Worm (Caenorhabditis elegans) whole organism, mixed stage, embryonic: ENCODE data around the gene mlk-1.

Experiments
- M03D4.4 ChIP-seq: sonication (generic microtip); optimal IDR thresholded peaks from 2 replicates; lab custom pipeline; 2017; ENCODE audit warnings: mild to moderate bottlenecking, missing genetic modification characterization, missing compliant biosample characterization
- bed-3 ChIP-seq: fragments of 200-800 bp; sonication (Bioruptor generic); optimal IDR thresholded peaks from 3 replicates; lab custom pipeline; 2018; ENCODE audit warnings: mild to moderate bottlenecking, missing genetic modification characterization, moderate library complexity, missing compliant biosample characterization
- blmp-1 ChIP-seq: fragments of 150-350 bp; optimal IDR thresholded peaks from 2 replicates; lab custom pipeline; 2014; ENCODE audit warnings: missing biosample characterization, missing genetic modification characterization
- ceh-83 ChIP-seq: fragments of 200-800 bp; sonication (Bioruptor generic); optimal IDR thresholded peaks from 2 replicates; lab custom pipeline; 2018; ENCODE audit warnings: mild to moderate bottlenecking, missing genetic modification characterization, missing compliant biosample characterization
- ces-1 ChIP-seq: fragments of 150-350 bp; optimal IDR thresholded peaks from 2 replicates; lab custom pipeline; 2014; ENCODE audit warnings: missing biosample characterization, missing genetic modification reagents, missing genetic modification characterization
- cnd-1 ChIP-seq: fragments of 200-800 bp; sonication (Bioruptor generic); optimal IDR thresholded peaks from 2 replicates; lab custom pipeline; 2018; ENCODE audit warnings: mild to moderate bottlenecking, missing genetic modification characterization, missing compliant biosample characterization
- drap-1 ChIP-seq: fragments of 200-800 bp; sonication (Bioruptor generic); optimal IDR thresholded peaks from 3 replicates; lab custom pipeline; 2018; ENCODE audit warnings: mild to moderate bottlenecking, missing genetic modification characterization, missing compliant biosample characterization
- elt-1 ChIP-seq: sonication (generic microtip); optimal IDR thresholded peaks from 2 replicates; lab custom pipeline; 2017; ENCODE audit warnings: missing genetic modification characterization, mild to moderate bottlenecking, missing compliant biosample characterization, antibody characterized with exemption, moderate library complexity, borderline replicate concordance; ENCODE audit not compliant: insufficient read depth
- elt-3 ChIP-seq: fragments of 150-350 bp; optimal IDR thresholded peaks from 2 replicates; lab custom pipeline; 2014; ENCODE audit warnings: missing biosample characterization, missing genetic modification characterization
- flh-1 ChIP-seq: fragments of 200-800 bp; sonication (Bioruptor generic); optimal IDR thresholded peaks from 2 replicates; lab custom pipeline; 2018; ENCODE audit warnings: mild to moderate bottlenecking, missing genetic modification characterization, moderate library complexity, missing compliant biosample characterization
- ham-2 ChIP-seq: fragments of 200-800 bp; sonication (Bioruptor generic); optimal IDR thresholded peaks from 2 replicates; lab custom pipeline; 2018; ENCODE audit warnings: mild to moderate bottlenecking, missing genetic modification characterization, missing compliant biosample characterization
- hlh-1 ChIP-seq: fragments of 150-350 bp; optimal IDR thresholded peaks from 2 replicates; lab custom pipeline; 2014; ENCODE audit warnings: missing biosample characterization, missing genetic modification reagents, missing genetic modification characterization
- lin-32 ChIP-seq: fragments of 200-800 bp; sonication (Bioruptor generic); optimal IDR thresholded peaks from 2 replicates; lab custom pipeline; 2018; ENCODE audit warnings: mild to moderate bottlenecking, missing genetic modification characterization, missing compliant biosample characterization
- lsy-2 ChIP-seq: fragments of 150-350 bp; optimal IDR thresholded peaks from 2 replicates; lab custom pipeline; 2014; ENCODE audit warnings: missing biosample characterization, missing genetic modification characterization
- mab-5 ChIP-seq: fragments of 150-350 bp; optimal IDR thresholded peaks from 2 replicates; lab custom pipeline; 2014; ENCODE audit warnings: missing biosample characterization, missing genetic modification characterization
- mep-1 ChIP-seq: fragments of 150-350 bp; optimal IDR thresholded peaks from 2 replicates; lab custom pipeline; 2017; ENCODE audit warnings: missing biosample characterization, missing genetic modification reagents, missing genetic modification characterization, inconsistent platforms
- mls-2 ChIP-seq: sonication (generic microtip); optimal IDR thresholded peaks from 2 replicates; lab custom pipeline; 2016; ENCODE audit warnings: mild to moderate bottlenecking, missing genetic modification characterization, moderate library complexity, missing compliant biosample characterization
- nhr-2 ChIP-seq: fragments of 150-350 bp; optimal IDR thresholded peaks from 2 replicates; lab custom pipeline; 2014; ENCODE audit warnings: missing biosample characterization, missing genetic modification characterization
- nhr-237 ChIP-seq: fragments of 150-350 bp; optimal IDR thresholded peaks from 2 replicates; lab custom pipeline; 2014; ENCODE audit warnings: missing biosample characterization, missing genetic modification characterization
- nhr-28 ChIP-seq: fragments of 150-350 bp; optimal IDR thresholded peaks from 2 replicates; lab custom pipeline; 2014; ENCODE audit warnings: missing biosample characterization, missing genetic modification characterization
- nhr-76 ChIP-seq: sonication (generic microtip); optimal IDR thresholded peaks from 2 replicates; lab custom pipeline; 2017; ENCODE audit warnings: missing biosample characterization, missing genetic modification characterization
- pha-4 ChIP-seq: fragments of 150-350 bp; optimal IDR thresholded peaks from 2 replicates; lab custom pipeline; 2018; ENCODE audit warnings: missing biosample characterization, missing genetic modification reagents, missing genetic modification characterization
- sem-2 ChIP-seq: fragments of 200-800 bp; sonication (Bioruptor generic); optimal IDR thresholded peaks from 2 replicates; lab custom pipeline; 2018; ENCODE audit warnings: mild to moderate bottlenecking, missing genetic modification characterization, missing compliant biosample characterization
- snpc-4 ChIP-seq: fragments of 150-350 bp; optimal IDR thresholded peaks from 2 replicates; lab custom pipeline; 2014; ENCODE audit warnings: missing biosample characterization, missing genetic modification characterization
- sptf-1 ChIP-seq: sonication (generic microtip); optimal IDR thresholded peaks from 2 replicates; lab custom pipeline; 2017; ENCODE audit warnings: mild to moderate bottlenecking, missing genetic modification characterization, moderate library complexity, missing compliant biosample characterization
- tbx-8 ChIP-seq: fragments of 200-800 bp; sonication (Bioruptor generic); optimal IDR thresholded peaks from 2 replicates; lab custom pipeline; 2018; ENCODE audit warnings: mild to moderate bottlenecking, missing genetic modification characterization, moderate library complexity, missing compliant biosample characterization
- unc-120 ChIP-seq: sonication (generic microtip); optimal IDR thresholded peaks from 2 replicates; lab custom pipeline; 2017; ENCODE audit warnings: missing genetic modification characterization, missing compliant biosample characterization; ENCODE audit not compliant: poor library complexity, severe bottlenecking
- unc-39 ChIP-seq: fragments of 150-350 bp; optimal IDR thresholded peaks from 2 replicates; lab custom pipeline; 2014; ENCODE audit warnings: missing biosample characterization, missing genetic modification characterization
- unc-62 ChIP-seq: fragments of 150-350 bp; optimal IDR thresholded peaks from 2 replicates; lab custom pipeline; 2014; ENCODE audit warnings: missing biosample characterization, missing genetic modification reagents, missing genetic modification characterization
- zip-8 ChIP-seq: fragments of 150-350 bp; optimal IDR thresholded peaks from 2 replicates; lab custom pipeline; 2014; ENCODE audit warnings: missing biosample characterization, missing genetic modification characterization
- ztf-11 ChIP-seq: fragments of 150-350 bp; optimal IDR thresholded peaks from 2 replicates; lab custom pipeline; 2014; ENCODE audit warnings: missing biosample characterization, missing genetic modification characterization

The mlk-1 gene

ce11 chrV:5102017-5102416 is 37.4 kb upstream of the mlk-1 start, which contains the start of gene srab-1:
Gene srab-1, minus strand, starts transcription at chrV:5102117.
- TF ChIP-seq sptf-1 (tag; lab: Kevin White, UChicago) (no peak), ham-2 (GFP tag; lab: Kevin White, UChicago) (no peak), pha-4 (tag; lab: Kevin White, UChicago) (no peak)

DNA sequence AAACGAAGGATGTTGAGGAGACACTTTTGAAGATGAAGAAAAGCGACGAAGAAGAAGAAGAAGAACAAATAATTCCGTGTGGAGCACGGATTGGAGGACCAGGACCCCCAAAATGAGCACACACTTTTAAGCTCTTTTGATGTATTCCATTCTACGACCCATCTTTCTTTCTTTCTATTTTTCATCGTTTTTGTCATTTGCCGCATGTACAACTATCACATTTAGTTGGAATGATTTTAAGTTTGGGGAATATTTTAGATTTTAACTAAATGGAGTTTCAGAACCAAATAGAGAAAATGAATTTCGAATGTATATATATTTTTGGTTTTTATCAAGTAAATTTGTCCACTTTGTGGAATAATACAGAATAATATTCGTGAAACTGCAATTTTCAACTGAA is 34.3 kb upstream of the mlk-1 start, which contains the start of gene unc-46:
Gene unc-46 (minus strand): TSS at position 101 of the 400 bp plus-strand sequence.
- no peak for TF ChIP-seq M03D4.4 (tag; lab: Kevin White, UChicago)
- TF ChIP-seq lin-32 (GFP tag; lab: Kevin White, UChicago), result no peak
- TF ChIP-seq unc-39 (tag; lab: Kevin White, UChicago), result no peak
- no peak for TF ChIP-seq elt-1

ce11 chrV:5097035-5097434 is 32.4 kb upstream of the mlk-1 start, which contains the start of gene C04F5.2:
Gene C04F5.2, minus strand, starts transcription at chrV:5097135.
- TF ChIP-seq nhr-237 (tag; lab: Kevin White, UChicago) (no peak), cnd-1 (tag; lab: Kevin White, UChicago) (no peak), hlh-1 (tag; lab: Kevin White, UChicago) (no peak), flh-1 (no peak), lsy-2 (no peak), mab-5 (tag; lab: Kevin White, UChicago) (no peak), mep-1 (tag; lab: Kevin White, UChicago) (no peak)
- TF ChIP-seq, all 35 proteins: peak for 0

- TF ChIP-seq mep-1 (tag; lab: Kevin White, UChicago) (no peak), nhr-237 (tag; lab: Kevin White, UChicago) (no peak), lin-32 (GFP tag; lab: Kevin White, UChicago) (no peak), unc-62 (no peak), cnd-1 (tag; lab: Kevin White, UChicago) (no peak), sptf-1 (tag; lab: Kevin White, UChicago) (no peak), nhr-2 (tag; lab: Kevin White, UChicago) (no peak), tbx-8 (GFP tag; lab: Kevin White, UChicago) (no peak), unc-120 (tag; lab: Kevin White, UChicago) (no peak), sem-2 (GFP tag; lab: Kevin White, UChicago) (no peak), pha-4 (tag; lab: Kevin White, UChicago) (no peak), ham-2 (GFP tag; lab: Kevin White, UChicago) (no peak), zip-8 (tag; lab: Kevin White, UChicago) (no peak), bed-3 (GFP tag; lab: Kevin White, UChicago) (no peak), mls-2 (tag; lab: Kevin White, UChicago) (no peak)
These were observed 25.8 kb upstream of the mlk-1 start for ce11 chrV:5090386-5090785.

DNA sequence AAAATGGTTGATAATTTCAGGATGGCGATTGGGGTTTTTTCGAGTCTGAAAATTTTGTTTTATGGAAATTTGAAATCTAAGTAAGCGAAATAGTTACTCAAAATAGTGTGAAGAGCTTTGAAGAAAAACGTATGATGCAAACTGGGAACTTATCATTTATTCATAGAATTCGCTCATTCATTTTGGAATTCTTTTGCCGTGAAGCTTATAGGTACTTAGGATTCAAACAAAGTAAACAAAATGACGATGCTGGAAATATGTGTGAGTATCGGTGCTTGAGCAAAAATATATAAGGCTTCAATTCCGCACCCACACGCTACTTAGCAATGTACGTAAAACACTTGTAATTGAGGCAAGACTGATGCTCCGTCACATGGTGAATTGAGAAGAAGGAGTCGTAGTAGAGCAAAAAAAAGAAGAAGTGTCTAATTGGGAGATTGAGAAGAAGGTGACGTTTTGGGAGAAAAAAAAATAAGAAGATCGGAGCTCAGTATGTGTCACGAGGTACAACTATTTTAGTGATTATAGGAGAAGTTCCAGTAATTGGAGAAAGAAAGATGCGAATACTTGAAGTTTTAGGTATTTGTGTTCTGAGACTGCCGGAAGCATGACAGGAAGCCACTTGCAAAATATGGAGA is 25.0 kb upstream of the mlk-1 start, which contains the start of gene glb-32:
Gene glb-32 (minus strand): TSS at position 51 of the 638 bp plus-strand sequence.
- no peak for TF ChIP-seq lsy-2
- TF ChIP-seq lin-32 (GFP tag; lab: Kevin White, UChicago), result no peak
- TF ChIP-seq blmp-1 (tag; lab: Kevin White, UChicago), result no peak
- no peak for TF ChIP-seq snpc-4
- TF ChIP-seq nhr-28 (tag; lab: Kevin White, UChicago), result no peak
- TF ChIP-seq tbx-8 (GFP tag; lab: Kevin White, UChicago), result no peak
- TF ChIP-seq unc-39 (tag; lab: Kevin White, UChicago), result no peak
- no peak for TF ChIP-seq M03D4.4 (tag; lab: Kevin White, UChicago)
- no peak for TF ChIP-seq ces-1 (GFP tag; lab: Kevin White, UChicago)
- TF ChIP-seq nhr-237 (tag; lab: Kevin White, UChicago), result no peak
- TF ChIP-seq, all 35 proteins: peak for 0

DNA sequence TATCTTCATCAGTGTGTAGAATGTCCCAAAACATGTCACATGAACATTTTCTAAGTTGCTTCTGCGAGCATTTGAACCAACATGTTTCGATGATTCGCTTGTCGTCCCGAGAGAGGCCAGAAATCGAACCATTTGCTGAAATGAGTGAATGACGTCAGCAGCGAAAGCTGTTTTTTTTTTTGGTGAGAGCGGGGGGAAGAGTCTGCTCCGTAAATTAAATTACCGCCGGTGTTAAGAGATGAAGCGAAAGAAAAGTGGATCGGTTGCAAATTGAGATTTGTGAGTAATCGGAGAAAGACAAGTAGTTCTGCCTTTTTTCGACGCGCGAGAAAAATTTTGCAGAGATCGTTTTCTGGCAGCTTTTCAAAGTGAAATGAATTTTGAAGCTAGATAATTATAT is 23.7 kb upstream of the mlk-1 start:
- TF ChIP-seq sem-2 (GFP tag; lab: Kevin White, UChicago) (no peak), ceh-83 (no peak), pha-4 (tag; lab: Kevin White, UChicago) (no peak), nhr-28 (tag; lab: Kevin White, UChicago) (no peak), cnd-1 (tag; lab: Kevin White, UChicago) (no peak), mep-1 (tag; lab: Kevin White, UChicago) (no peak), lin-32 (GFP tag; lab: Kevin White, UChicago) (no peak), drap-1 (GFP tag; lab: Kevin White, UChicago) (no peak), unc-120 (tag; lab: Kevin White, UChicago) (no peak), ces-1 (GFP tag; lab: Kevin White, UChicago) (no peak), hlh-1 (tag; lab: Kevin White, UChicago) (no peak), nhr-237 (tag; lab: Kevin White, UChicago) (no peak), ztf-11 (tag; lab: Kevin White, UChicago) (no peak), snpc-4 (no peak), elt-3 (tag; lab: Kevin White, UChicago) (no peak), unc-62 (no peak), nhr-76 (no peak), blmp-1 (tag; lab: Kevin White, UChicago) (no peak), bed-3 (GFP tag; lab: Kevin White, UChicago) (no peak)
- TF ChIP-seq, all 35 proteins: peak for 0
